Worm (Caenorhabditis elegans) whole organism, early embryonic: Measurements from ENCODE around the gene F46B6.4.

ENCODE experiments used
- B0310.2 ChIP-seq: sonication (generic microtip); optimal IDR thresholded peaks from 2 replicates; lab custom pipeline; 2016; ENCODE audit warnings: mild to moderate bottlenecking, missing genetic modification characterization, missing compliant biosample characterization
- F13C5.2 ChIP-seq: sonication (generic microtip); optimal IDR thresholded peaks from 2 replicates; lab custom pipeline; 2017; ENCODE audit warnings: mild to moderate bottlenecking, missing genetic modification characterization, inconsistent platforms, missing compliant biosample characterization
- aly-1 ChIP-seq: sonication (generic microtip); optimal IDR thresholded peaks from 2 replicates; lab custom pipeline; 2016; ENCODE audit warnings: missing genetic modification characterization, missing compliant biosample characterization
- ama-1 ChIP-seq: fragments of 150-350 bp; optimal IDR thresholded peaks from 2 replicates; lab custom pipeline; 2014
- ceh-13 ChIP-seq: fragments of 200-800 bp; sonication (Bioruptor generic); optimal IDR thresholded peaks from 2 replicates; lab custom pipeline; 2018; ENCODE audit warnings: mild to moderate bottlenecking, missing genetic modification characterization, missing compliant biosample characterization
- ceh-36 ChIP-seq: sonication (generic microtip); optimal IDR thresholded peaks from 2 replicates; lab custom pipeline; 2016; ENCODE audit warnings: missing genetic modification characterization, inconsistent platforms, missing compliant biosample characterization
- ets-7 ChIP-seq: sonication (generic microtip); optimal IDR thresholded peaks from 2 replicates; lab custom pipeline; 2016; ENCODE audit warnings: missing genotype, missing genetic modification characterization, missing compliant biosample characterization
- flt-1 ChIP-seq: fragments of 200-800 bp; sonication (Bioruptor generic); IDR thresholded peaks from 2 replicates; pipeline ENCODE4 v1.3.6; 2022; ENCODE audit warnings: missing genetic modification characterization, missing compliant biosample characterization
- hmbx-1 ChIP-seq: sonication (generic microtip); optimal IDR thresholded peaks from 2 replicates; lab custom pipeline; 2016; ENCODE audit warnings: mild to moderate bottlenecking, missing genetic modification characterization, missing compliant biosample characterization
- hmg-4 ChIP-seq: fragments of 200-800 bp; sonication (Bioruptor generic); optimal IDR thresholded peaks from 2 replicates; lab custom pipeline; 2018; ENCODE audit warnings: mild to moderate bottlenecking, missing genetic modification characterization, missing compliant biosample characterization
- hnd-1 ChIP-seq: sonication (generic microtip); optimal IDR thresholded peaks from 2 replicates; lab custom pipeline; 2016; ENCODE audit warnings: missing genetic modification characterization, missing compliant biosample characterization
- pes-1 ChIP-seq: fragments of 200-800 bp; sonication (Bioruptor generic); IDR thresholded peaks from 2 replicates; pipeline ENCODE4 v1.3.6; 2022; ENCODE audit warnings: missing genetic modification reagents, missing genetic modification characterization, missing compliant biosample characterization
- scrt-1 ChIP-seq: fragments of 200-800 bp; sonication (Bioruptor generic); IDR thresholded peaks from 2 replicates; pipeline ENCODE4 v1.3.6; 2022; ENCODE audit warnings: missing genetic modification characterization, missing compliant biosample characterization
- sea-1 ChIP-seq: fragments of 200-800 bp; sonication (Bioruptor generic); conservative IDR thresholded peaks from 2 replicates; pipeline ENCODE4 v1.3.6; 2022; ENCODE audit warnings: missing genetic modification characterization, missing compliant biosample characterization
- tbx-11 ChIP-seq: fragments of 200-800 bp; sonication (Bioruptor generic); IDR thresholded peaks from 2 replicates; pipeline ENCODE4 v1.3.6; 2022; ENCODE audit warnings: missing genetic modification characterization, missing compliant biosample characterization
- tbx-37 ChIP-seq: fragments of 200-800 bp; sonication (Bioruptor generic); conservative IDR thresholded peaks from 2 replicates; pipeline ENCODE4 v1.3.6; 2022; ENCODE audit warnings: missing genetic modification reagents, missing genetic modification characterization, missing compliant biosample characterization
- tra-4 ChIP-seq: sonication (generic microtip); optimal IDR thresholded peaks from 2 replicates; lab custom pipeline; 2017; ENCODE audit warnings: missing genetic modification characterization, missing compliant biosample characterization

Gene F46B6.4

ce11 chrV:9754459-9754858 lies 24.9 kb downstream of the F46B6.4 start, which contains the start of gene F58E6.5:
F58E6.5 (minus strand) TSS chrV:9754559.
- no peak for TF ChIP-seq ceh-13 (GFP tag; lab: Kevin White, UChicago)
- no peak for TF ChIP-seq F13C5.2 (tag; lab: Kevin White, UChicago)
- no peak for TF ChIP-seq flt-1 (GFP tag; lab: Robert Waterston, UW)
- TF ChIP-seq hmbx-1 (tag; lab: Kevin White, UChicago), result no peak
- no peak for TF ChIP-seq sea-1 (GFP tag; lab: Robert Waterston, UW)
- no peak for TF ChIP-seq ama-1 (lab: Kevin White, UChicago)
- TF ChIP-seq ets-7 (tag; lab: Kevin White, UChicago), result no peak
- no peak for TF ChIP-seq scrt-1 (GFP tag; lab: Robert Waterston, UW)
- no peak for TF ChIP-seq B0310.2 (tag; lab: Kevin White, UChicago)
- TF ChIP-seq tbx-37 (GFP tag; lab: Robert Waterston, UW), result no peak
- TF ChIP-seq ceh-36 (tag; lab: Kevin White, UChicago), result no peak
- TF ChIP-seq tbx-11, result no peak
- no peak for TF ChIP-seq pes-1
- TF ChIP-seq aly-1, result no peak

- no peak for TF ChIP-seq ceh-13 (GFP tag; lab: Kevin White, UChicago)
- TF ChIP-seq hmg-4 (GFP tag; lab: Kevin White, UChicago), result no peak
- TF ChIP-seq tra-4, result no peak
- TF ChIP-seq aly-1, result no peak
Measured at ce11 chrV:9753554-9753953, 25.8 kb downstream of the F46B6.4 start.

- TF ChIP-seq aly-1 (no peak), hmg-4 (GFP tag; lab: Kevin White, UChicago) (no peak), sea-1 (GFP tag; lab: Robert Waterston, UW) (no peak), flt-1 (GFP tag; lab: Robert Waterston, UW) (no peak), tra-4 (no peak)
Measured at ce11 chrV:9752918-9753317, 26.4 kb downstream of the F46B6.4 start, which contains the start of gene F58E6.6. F58E6.6 (minus strand) TSS chrV:9753018.

- TF ChIP-seq tbx-37 (GFP tag; lab: Robert Waterston, UW) (no peak), hmg-4 (GFP tag; lab: Kevin White, UChicago) (no peak), hnd-1 (tag; lab: Kevin White, UChicago) (no peak), pes-1 (no peak), tbx-11 (no peak), sea-1 (GFP tag; lab: Robert Waterston, UW) (no peak), ceh-13 (GFP tag; lab: Kevin White, UChicago) (no peak), ceh-36 (tag; lab: Kevin White, UChicago) (no peak), tra-4 (no peak)
Measured at ce11 chrV:9750308-9750707, 29.0 kb downstream of the F46B6.4 start, which contains the start of gene F58E6.4. F58E6.4 (minus strand) TSS chrV:9750408.

- TF ChIP-seq F13C5.2 (tag; lab: Kevin White, UChicago), result no peak
- TF ChIP-seq pes-1, result no peak
- no peak for TF ChIP-seq ceh-13 (GFP tag; lab: Kevin White, UChicago)
- no peak for TF ChIP-seq sea-1 (GFP tag; lab: Robert Waterston, UW)
- TF ChIP-seq ceh-36 (tag; lab: Kevin White, UChicago), result no peak
- no peak for TF ChIP-seq aly-1
- TF ChIP-seq hmg-4 (GFP tag; lab: Kevin White, UChicago), result no peak
- TF ChIP-seq tra-4, result no peak
- TF ChIP-seq hnd-1 (tag; lab: Kevin White, UChicago), result no peak
Measured at ce11 chrV:9744934-9745333, 34.4 kb downstream of the F46B6.4 start, which contains the start of gene F58E6.13. F58E6.13 (plus strand) TSS chrV:9745234.

- no peak for TF ChIP-seq pes-1
- no peak for TF ChIP-seq tra-4
- TF ChIP-seq scrt-1 (GFP tag; lab: Robert Waterston, UW), result no peak
- no peak for TF ChIP-seq B0310.2 (tag; lab: Kevin White, UChicago)
- no peak for TF ChIP-seq sea-1 (GFP tag; lab: Robert Waterston, UW)
- no peak for TF ChIP-seq flt-1 (GFP tag; lab: Robert Waterston, UW)
- no peak for TF ChIP-seq tbx-37 (GFP tag; lab: Robert Waterston, UW)
- no peak for TF ChIP-seq hmg-4 (GFP tag; lab: Kevin White, UChicago)
- TF ChIP-seq F13C5.2 (tag; lab: Kevin White, UChicago), result no peak
- TF ChIP-seq hmbx-1 (tag; lab: Kevin White, UChicago), result no peak
- no peak for TF ChIP-seq aly-1
- TF ChIP-seq ceh-13 (GFP tag; lab: Kevin White, UChicago), result no peak
- no peak for TF ChIP-seq tbx-11
- no peak for TF ChIP-seq hnd-1 (tag; lab: Kevin White, UChicago)
- no peak for TF ChIP-seq ets-7 (tag; lab: Kevin White, UChicago)
- no peak for TF ChIP-seq ama-1 (lab: Kevin White, UChicago)
- no peak for TF ChIP-seq ceh-36 (tag; lab: Kevin White, UChicago)
Measured at ce11 chrV:9740858-9741257, 38.5 kb downstream of the F46B6.4 start, which contains the start of gene sta-2. sta-2 (plus strand) TSS chrV:9741206.

ce11 chrV:9739402-9739801 lies 39.9 kb downstream of the F46B6.4 start, which contains the start of gene marc-1:
marc-1 (plus strand) TSS chrV:9739702.
- TF ChIP-seq tbx-11, result no peak
- no peak for TF ChIP-seq pes-1
- TF ChIP-seq F13C5.2 (tag; lab: Kevin White, UChicago), result no peak
- no peak for TF ChIP-seq ceh-36 (tag; lab: Kevin White, UChicago)
- no peak for TF ChIP-seq ceh-13 (GFP tag; lab: Kevin White, UChicago)
- no peak for TF ChIP-seq ama-1 (lab: Kevin White, UChicago)
- TF ChIP-seq ets-7 (tag; lab: Kevin White, UChicago), result no peak
- TF ChIP-seq aly-1, result no peak
- no peak for TF ChIP-seq scrt-1 (GFP tag; lab: Robert Waterston, UW)
- TF ChIP-seq B0310.2 (tag; lab: Kevin White, UChicago), result no peak
- TF ChIP-seq hmbx-1 (tag; lab: Kevin White, UChicago), result no peak
